Worm (Caenorhabditis elegans) whole organism, L4 larva: ENCODE results near the gene Y41D4B.24.
A peak's percentile ranks its signal among the peaks of the same experiment; 100 is the strongest.

ENCODE experiments used
- F44E2.7 ChIP-seq: fragments of 200-800 bp; sonication (Bioruptor generic); IDR thresholded peaks from 2 replicates; pipeline ENCODE4 v2.1.2; 2022; ENCODE audit warnings: missing genetic modification characterization, missing compliant biosample characterization
- F49E8.2 ChIP-seq: sonication (generic microtip); optimal IDR thresholded peaks from 2 replicates; lab custom pipeline; 2016; ENCODE audit warnings: missing compliant biosample characterization, mild to moderate bottlenecking, missing genetic modification characterization, borderline replicate concordance
- R02D3.7 ChIP-seq: fragments of 150-350 bp; sonication (generic microtip); optimal IDR thresholded peaks from 3 replicates; lab custom pipeline; 2014; ENCODE audit warnings: missing biosample characterization, missing genetic modification characterization
- Y105C5A.15 ChIP-seq: fragments of 200-800 bp; sonication (Bioruptor generic); IDR thresholded peaks from 2 replicates; pipeline ENCODE4 v1.3.6; 2022; ENCODE audit warnings: missing genetic modification characterization, missing compliant biosample characterization
- ZK337.2 ChIP-seq: fragments of 200-800 bp; sonication (Bioruptor generic); IDR thresholded peaks from 2 replicates; pipeline ENCODE4 v1.3.6; 2022; ENCODE audit warnings: missing genetic modification reagents, missing genetic modification characterization, missing compliant biosample characterization
- aha-1 ChIP-seq: fragments of 150-350 bp; peaks from one replicate; lab custom pipeline; 2014; ENCODE audit warnings: missing biosample characterization, missing genetic modification characterization
- ceh-20 ChIP-seq: fragments of 200-800 bp; sonication (Bioruptor generic); IDR thresholded peaks from 2 replicates; pipeline ENCODE4 v1.3.6; 2022; ENCODE audit warnings: missing genetic modification reagents, missing genetic modification characterization, missing compliant biosample characterization
- ceh-32 ChIP-seq: sonication (generic microtip); optimal IDR thresholded peaks from 2 replicates; lab custom pipeline; 2016; ENCODE audit warnings: mild to moderate bottlenecking, missing genetic modification characterization, missing compliant biosample characterization; ENCODE audit not compliant: poor library complexity
- ces-1 ChIP-seq: fragments of 150-350 bp; sonication (generic microtip); optimal IDR thresholded peaks from 4 replicates; lab custom pipeline; 2014; ENCODE audit warnings: missing biosample characterization, missing genetic modification reagents, missing genetic modification characterization
- daf-19 ChIP-seq: fragments of 200-800 bp; sonication (Bioruptor generic); conservative IDR thresholded peaks from 2 replicates; pipeline ENCODE4 v1.3.6; 2022; ENCODE audit warnings: missing genetic modification characterization, missing compliant biosample characterization
- dmd-6 ChIP-seq: fragments of 200-800 bp; sonication (Bioruptor generic); IDR thresholded peaks from 2 replicates; pipeline ENCODE4 v1.3.6; 2022; ENCODE audit warnings: missing genetic modification reagents, missing genetic modification characterization, missing compliant biosample characterization
- dmd-8 ChIP-seq: fragments of 200-800 bp; sonication (Bioruptor generic); IDR thresholded peaks from 2 replicates; pipeline ENCODE4 v1.3.6; 2022; ENCODE audit warnings: missing genetic modification characterization, missing compliant biosample characterization
- dmd-9 ChIP-seq: fragments of 200-800 bp; sonication (Bioruptor generic); IDR thresholded peaks from 2 replicates; pipeline ENCODE4 v1.3.6; 2022; ENCODE audit warnings: missing genetic modification reagents, missing genetic modification characterization, missing compliant biosample characterization
- dpl-1 ChIP-seq: fragments of 150-350 bp; optimal IDR thresholded peaks from 2 replicates; lab custom pipeline; 2014; ENCODE audit warnings: missing biosample characterization, missing genetic modification reagents, missing genetic modification characterization
- egl-27 ChIP-seq: sonication (generic microtip); optimal IDR thresholded peaks from 3 replicates; lab custom pipeline; 2017; ENCODE audit warnings: missing biosample characterization, missing genetic modification reagents, missing genetic modification characterization
- gei-8 ChIP-seq: fragments of 200-800 bp; sonication (Bioruptor generic); optimal IDR thresholded peaks from 2 replicates; lab custom pipeline; 2018; ENCODE audit warnings: mild to moderate bottlenecking, missing genetic modification characterization, missing compliant biosample characterization
- hlh-11 ChIP-seq: fragments of 200-800 bp; sonication (Bioruptor generic); optimal IDR thresholded peaks from 2 replicates; lab custom pipeline; 2018; ENCODE audit warnings: mild to moderate bottlenecking, missing genetic modification characterization, missing compliant biosample characterization
- lim-7 ChIP-seq: fragments of 200-800 bp; sonication (Bioruptor generic); IDR thresholded peaks from 2 replicates; pipeline ENCODE4 v1.3.6; 2022; ENCODE audit warnings: missing genetic modification characterization, missing compliant biosample characterization
- lin-15B ChIP-seq: fragments of 150-350 bp; sonication (generic microtip); optimal IDR thresholded peaks from 3 replicates; lab custom pipeline; 2014; ENCODE audit warnings: missing biosample characterization, missing genetic modification characterization
- lin-29 ChIP-seq: fragments of 200-800 bp; sonication (Bioruptor generic); IDR thresholded peaks from 2 replicates; pipeline ENCODE4 v1.3.6; 2022; ENCODE audit warnings: missing genetic modification reagents, missing genetic modification characterization, missing compliant biosample characterization
- lin-39 ChIP-seq: fragments of 150-350 bp; optimal IDR thresholded peaks from 2 replicates; lab custom pipeline; 2014; ENCODE audit warnings: missing biosample characterization, missing genetic modification reagents, missing genetic modification characterization
- lsy-2 ChIP-seq, 2 experiments: fragments of 150-350 bp in 1 of 2; sonication (generic microtip) in 1 of 2; optimal IDR thresholded peaks; 2 replicates each; lab custom pipeline; 2014 to 2017; ENCODE audit warnings: missing biosample characterization in 2 of 2, missing genetic modification characterization in 2 of 2
- madf-5 ChIP-seq, 2 experiments: fragments of 200-800 bp; sonication (Bioruptor generic); IDR thresholded peaks; 2 replicates each; pipeline ENCODE4 v1.3.6; 2022; ENCODE audit warnings: missing compliant biosample characterization in 2 of 2, missing genetic modification characterization in 2 of 2
- mep-1 ChIP-seq: fragments of 150-350 bp; sonication (generic microtip); optimal IDR thresholded peaks from 3 replicates; lab custom pipeline; 2014; ENCODE audit warnings: missing biosample characterization, missing genetic modification characterization
- mes-2 ChIP-seq: sonication (generic microtip); optimal IDR thresholded peaks from 2 replicates; lab custom pipeline; 2016; ENCODE audit warnings: missing genotype, mild to moderate bottlenecking, missing genetic modification characterization, missing compliant biosample characterization; ENCODE audit not compliant: poor library complexity, severe bottlenecking
- nhr-10 ChIP-seq: fragments of 150-350 bp; optimal IDR thresholded peaks from 2 replicates; lab custom pipeline; 2014; ENCODE audit warnings: missing biosample characterization, missing genetic modification characterization
- nhr-102 ChIP-seq: sonication (generic microtip); optimal IDR thresholded peaks from 2 replicates; lab custom pipeline; 2016; ENCODE audit warnings: mild to moderate bottlenecking, missing genetic modification characterization, moderate library complexity, missing compliant biosample characterization
- nhr-11 ChIP-seq: fragments of 150-350 bp; optimal IDR thresholded peaks from 2 replicates; lab custom pipeline; 2014; ENCODE audit warnings: missing biosample characterization, missing genetic modification characterization
- nhr-111 ChIP-seq: fragments of 200-800 bp; sonication (Bioruptor generic); optimal IDR thresholded peaks from 2 replicates; lab custom pipeline; 2018; ENCODE audit warnings: mild to moderate bottlenecking, missing genetic modification characterization, missing compliant biosample characterization
- nhr-237 ChIP-seq: sonication (generic microtip); optimal IDR thresholded peaks from 2 replicates; lab custom pipeline; 2017; ENCODE audit warnings: missing biosample characterization, missing genetic modification characterization
- nhr-25 ChIP-seq: sonication (generic microtip); optimal IDR thresholded peaks from 2 replicates; lab custom pipeline; 2017; ENCODE audit warnings: missing genetic modification characterization, mild to moderate bottlenecking, missing compliant biosample characterization, antibody characterized with exemption, moderate library complexity, borderline replicate concordance; ENCODE audit not compliant: insufficient read depth
- nhr-28 ChIP-seq: fragments of 150-350 bp; optimal IDR thresholded peaks from 2 replicates; lab custom pipeline; 2014; ENCODE audit warnings: missing biosample characterization, missing genetic modification characterization
- nhr-41 ChIP-seq: fragments of 200-800 bp; sonication (Bioruptor generic); IDR thresholded peaks from 2 replicates; pipeline ENCODE4 v1.3.6; 2022; ENCODE audit warnings: missing genetic modification reagents, missing genetic modification characterization, missing compliant biosample characterization
- nhr-48 ChIP-seq: sonication (generic microtip); optimal IDR thresholded peaks from 2 replicates; lab custom pipeline; 2016; ENCODE audit warnings: mild to moderate bottlenecking, missing genetic modification characterization, missing compliant biosample characterization
- saeg-2 ChIP-seq: fragments of 200-800 bp; sonication (Bioruptor generic); IDR thresholded peaks from 2 replicates; pipeline ENCODE4 v1.3.6; 2022; ENCODE audit warnings: missing genetic modification reagents, missing genetic modification characterization, missing compliant biosample characterization
- sdz-12 ChIP-seq: fragments of 200-800 bp; sonication (Bioruptor generic); optimal IDR thresholded peaks from 2 replicates; lab custom pipeline; 2018; ENCODE audit warnings: mild to moderate bottlenecking, missing genetic modification characterization, missing compliant biosample characterization
- set-16 ChIP-seq: fragments of 200-800 bp; sonication (Bioruptor generic); IDR thresholded peaks from 2 replicates; pipeline ENCODE4 v1.3.6; 2022; ENCODE audit warnings: missing genetic modification reagents, missing genetic modification characterization, missing compliant biosample characterization
- spr-3 ChIP-seq: fragments of 200-800 bp; sonication (Bioruptor generic); optimal IDR thresholded peaks from 2 replicates; lab custom pipeline; 2018; ENCODE audit warnings: mild to moderate bottlenecking, missing genetic modification characterization, missing compliant biosample characterization
- tra-1 ChIP-seq: fragments of 200-800 bp; sonication (Bioruptor generic); IDR thresholded peaks from 2 replicates; pipeline ENCODE4 v1.3.6; 2022; ENCODE audit warnings: missing genetic modification reagents, missing genetic modification characterization, missing compliant biosample characterization
- unc-62 ChIP-seq, 3 experiments: fragments of 150-350 bp in 1 of 3; sonication (generic microtip); optimal IDR thresholded peaks in 2 of 3; peaks in 1 of 3; 1 replicate in 1 of 3; 2 replicates in 2 of 3; lab custom pipeline; 2014 to 2017; ENCODE audit warnings: missing biosample characterization in 3 of 3, missing genetic modification characterization in 3 of 3, missing genetic modification reagents in 3 of 3, missing genotype in 1 of 3
- vab-7 ChIP-seq: fragments of 200-800 bp; sonication (Bioruptor generic); IDR thresholded peaks from 2 replicates; pipeline ENCODE4 v1.3.6; 2022; ENCODE audit warnings: missing genetic modification reagents, missing genetic modification characterization, missing compliant biosample characterization
- zfp-3 ChIP-seq: fragments of 200-800 bp; sonication (Bioruptor generic); conservative IDR thresholded peaks from 2 replicates; pipeline ENCODE4 v1.3.6; 2022; ENCODE audit warnings: missing genetic modification reagents, missing genetic modification characterization, missing compliant biosample characterization
- ztf-7 ChIP-seq: fragments of 150-350 bp; optimal IDR thresholded peaks from 2 replicates; lab custom pipeline; 2014; ENCODE audit warnings: missing biosample characterization, missing genetic modification characterization

Y41D4B.24 gene

ce11 chrIV:1720474-1720873, 38.5 kb upstream of the Y41D4B.24 start, which contains the start of gene epic-2:
Gene epic-2, plus strand, starts transcription at chrIV:1720790.
- TF ChIP-seq nhr-28 (peak; percentile 69), mes-2 (no peak)
- TF ChIP-seq, all 104 proteins: peak for 1

- no peak for TF ChIP-seq hlh-11 (tag; lab: Kevin White, UChicago)
- TF ChIP-seq R02D3.7 (tag; lab: Kevin White, UChicago): no peak
- TF ChIP-seq nhr-25: peak; percentile 11
- no peak for TF ChIP-seq ZK337.2 (GFP tag; lab: Robert Waterston, UW)
- TF ChIP-seq mep-1 (tag; lab: Kevin White, UChicago): no peak
- TF ChIP-seq F44E2.7 (GFP tag; lab: Robert Waterston, UW): no peak
These were observed 33.7 kb upstream of the Y41D4B.24 start for ce11 chrIV:1715705-1716104.

- TF ChIP-seq unc-62 (GFP tag; optimal IDR thresholded peaks at IDR 0.05 in 1 of 2; lab: Kevin White, UChicago): peak in 1 of 2 experiments; percentile 57
- TF ChIP-seq unc-62 (tag; optimal IDR thresholded peaks at IDR 0.05; lab: Kevin White, UChicago): no peak
- peak; percentile 37 for TF ChIP-seq aha-1 (tag; lab: Kevin White, UChicago)
- TF ChIP-seq set-16 (GFP tag; lab: Robert Waterston, UW): peak; percentile 62
- no peak for TF ChIP-seq mes-2
These were observed 31.7 kb upstream of the Y41D4B.24 start for ce11 chrIV:1713618-1714017.

ce11 chrIV:1711029-1711489, 29.1 kb upstream of the Y41D4B.24 start, which contains the start of gene rpi-2:
Gene rpi-2, plus strand, starts transcription at chrIV:1711262.
- no peak for TF ChIP-seq zfp-3 (GFP tag; lab: Robert Waterston, UW)
- no peak for TF ChIP-seq ztf-7 (tag; lab: Kevin White, UChicago)
- no peak for TF ChIP-seq daf-19 (GFP tag; lab: Robert Waterston, UW)
- no peak for TF ChIP-seq hlh-11 (tag; lab: Kevin White, UChicago)
- TF ChIP-seq dmd-9: peak; percentile 64; the same call in 1 of the 2 replicates
- no peak for TF ChIP-seq nhr-10 (tag; lab: Kevin White, UChicago)
- TF ChIP-seq nhr-102 (tag; lab: Kevin White, UChicago): peak; percentile 22
- TF ChIP-seq lin-39: no peak
- no peak for TF ChIP-seq nhr-25
- TF ChIP-seq egl-27: no peak
- peak; percentile 55 for TF ChIP-seq gei-8 (GFP tag; lab: Kevin White, UChicago)
- no peak for TF ChIP-seq lsy-2 (tag; optimal IDR thresholded peaks at IDR 0.05; lab: Kevin White, UChicago)
- no peak for TF ChIP-seq ceh-20 (GFP tag; lab: Robert Waterston, UW)
- TF ChIP-seq madf-5 (GFP tag; IDR thresholded peaks at IDR 0.05; lab: Robert Waterston, UW): peak in 1 of 2 experiments; percentile 80; a peak in 1 of 4 replicates
- TF ChIP-seq dmd-8 (GFP tag; lab: Robert Waterston, UW): peak; percentile 74; the same call in 1 of the 2 replicates
- no peak for TF ChIP-seq F44E2.7 (GFP tag; lab: Robert Waterston, UW)
- TF ChIP-seq lin-29 (GFP tag; lab: Robert Waterston, UW): 0 out of 2 replicates have a peak, but pooled peaks have one; percentile 19
- no peak for TF ChIP-seq dpl-1 (GFP tag; lab: Kevin White, UChicago)
- 0 out of 2 replicates have a peak, but pooled peaks have one; percentile 23 for TF ChIP-seq vab-7
- TF ChIP-seq unc-62 (GFP tag; optimal IDR thresholded peaks at IDR 0.05 in 1 of 2; lab: Kevin White, UChicago): peak in 1 of 2 experiments; percentile 92
- no peak for TF ChIP-seq unc-62 (tag; optimal IDR thresholded peaks at IDR 0.05; lab: Kevin White, UChicago)
- no peak for TF ChIP-seq saeg-2 (GFP tag; lab: Robert Waterston, UW)
- peak; percentile 48; the same call in 1 of the 2 replicates for TF ChIP-seq tra-1 (GFP tag; lab: Robert Waterston, UW)
- TF ChIP-seq ceh-32: no peak
- peak; percentile 38 for TF ChIP-seq dmd-6 (GFP tag; lab: Robert Waterston, UW)
- peak; percentile 40 for TF ChIP-seq sdz-12
- no peak for TF ChIP-seq ces-1
- TF ChIP-seq F49E8.2: peak; percentile 95
- peak; percentile 4 for TF ChIP-seq nhr-11
- peak; percentile 70 for TF ChIP-seq lim-7 (GFP tag; lab: Robert Waterston, UW)
- TF ChIP-seq nhr-111 (GFP tag; lab: Kevin White, UChicago): no peak
- no peak for TF ChIP-seq lin-15B
- 0 out of 2 replicates have a peak, but pooled peaks have one; percentile 16 for TF ChIP-seq nhr-41
- TF ChIP-seq nhr-48 (tag; lab: Kevin White, UChicago): no peak
- TF ChIP-seq nhr-28: no peak
- peak; percentile 84 for TF ChIP-seq Y105C5A.15 (GFP tag; lab: Robert Waterston, UW)
- no peak for TF ChIP-seq nhr-237 (tag; lab: Kevin White, UChicago)
- peak; percentile 41 for TF ChIP-seq spr-3 (GFP tag; lab: Kevin White, UChicago)
